Fruit fly (Drosophila melanogaster) whole organism, embryonic: ENCODE data around the gene SuUR.

Experiments
- Awh ChIP-seq: fragments of 200-800 bp; sonication (Bioruptor generic); IDR thresholded peaks from 2 replicates; pipeline ENCODE4, ENCODE4 v1.3.6; 2022; ENCODE audit warnings: missing biosample characterization, missing genetic modification characterization
- C15 ChIP-seq: fragments of 200-800 bp; sonication (Bioruptor generic); IDR thresholded peaks from 3 replicates; pipeline ENCODE4 v1.3.6; 2022; ENCODE audit warnings: missing biosample characterization, missing genetic modification characterization
- CG1024 ChIP-seq: fragments of 200-800 bp; sonication (Bioruptor generic); IDR thresholded peaks from 2 replicates; pipeline ENCODE4 v1.3.6; 2022; ENCODE audit warnings: missing biosample characterization, missing genetic modification characterization
- CG11456 ChIP-seq: fragments of 200-800 bp; sonication (Bioruptor generic); IDR thresholded peaks from 3 replicates; pipeline ENCODE4 v1.3.6; 2022; ENCODE audit warnings: missing biosample characterization, missing genetic modification characterization
- CG12155 ChIP-seq: fragments of 200-800 bp; sonication (Bioruptor generic); optimal IDR thresholded peaks from 3 replicates; lab custom pipeline; 2016; ENCODE audit warnings: missing biosample characterization, missing genetic modification characterization
- CG1233 ChIP-seq: fragments of 200-800 bp; sonication (Bioruptor generic); optimal IDR thresholded peaks from 4 replicates; lab custom pipeline; 2018; ENCODE audit warnings: missing biosample characterization, mild to moderate bottlenecking, missing genetic modification characterization
- CG13775 ChIP-seq: fragments of 200-800 bp; sonication (Bioruptor generic); optimal IDR thresholded peaks from 3 replicates; lab custom pipeline; 2017; ENCODE audit warnings: missing biosample characterization, mild to moderate bottlenecking, missing genetic modification characterization
- CG14667 ChIP-seq: fragments of 200-800 bp; sonication (Bioruptor generic); IDR thresholded peaks from 2 replicates; pipeline ENCODE4 v1.3.6; 2022; ENCODE audit warnings: missing biosample characterization, missing genetic modification characterization
- CG15073 ChIP-seq: fragments of 200-800 bp; sonication (Bioruptor generic); optimal IDR thresholded peaks from 2 replicates; lab custom pipeline; 2016; ENCODE audit warnings: missing biosample characterization, missing genetic modification characterization
- CG17361 ChIP-seq: fragments of 200-800 bp; sonication (Bioruptor generic); IDR thresholded peaks from 3 replicates; pipeline ENCODE4 v1.3.6; 2022; ENCODE audit warnings: missing biosample characterization, missing genetic modification characterization
- CG17568 ChIP-seq: fragments of 200-800 bp; sonication (Bioruptor generic); optimal IDR thresholded peaks from 2 replicates; lab custom pipeline; 2018; ENCODE audit warnings: missing biosample characterization, mild to moderate bottlenecking, missing genetic modification characterization, moderate library complexity
- CG17829 ChIP-seq: fragments of 200-800 bp; optimal IDR thresholded peaks from 2 replicates; lab custom pipeline; 2019; ENCODE audit warnings: missing biosample characterization, mild to moderate bottlenecking, missing genetic modification characterization, moderate library complexity
- CG3163 ChIP-seq: fragments of 200-800 bp; sonication (Bioruptor generic); optimal IDR thresholded peaks from 3 replicates; lab custom pipeline; 2016; ENCODE audit warnings: missing biosample characterization, missing genetic modification characterization
- CG32767 ChIP-seq: fragments of 200-800 bp; sonication (Bioruptor generic); IDR thresholded peaks from 2 replicates; pipeline ENCODE4 v1.3.6; 2022; ENCODE audit warnings: missing biosample characterization, missing genetic modification characterization
- CG4854 ChIP-seq: fragments of 200-800 bp; sonication (Bioruptor generic); optimal IDR thresholded peaks from 2 replicates; lab custom pipeline; 2016; ENCODE audit warnings: missing biosample characterization, missing genetic modification characterization, inconsistent platforms
- CG6175 ChIP-seq: fragments of 200-800 bp; sonication (Bioruptor generic); IDR thresholded peaks from 3 replicates; pipeline ENCODE4 v1.3.6; 2022; ENCODE audit warnings: missing biosample characterization, missing genetic modification characterization
- CG7839 ChIP-seq: fragments of 200-800 bp; sonication (Bioruptor generic); optimal IDR thresholded peaks from 3 replicates; lab custom pipeline; 2018; ENCODE audit warnings: missing biosample characterization, mild to moderate bottlenecking, missing genetic modification characterization, moderate library complexity
- CG8089 ChIP-seq: fragments of 200-800 bp; sonication (Bioruptor generic); optimal IDR thresholded peaks from 3 replicates; lab custom pipeline; 2016; ENCODE audit warnings: missing biosample characterization, missing genetic modification characterization
- CG8388 ChIP-seq: fragments of 200-800 bp; sonication (Bioruptor generic); optimal IDR thresholded peaks from 2 replicates; lab custom pipeline; 2019; ENCODE audit warnings: missing biosample characterization, mild to moderate bottlenecking, missing genetic modification characterization, moderate library complexity
- CG8478 ChIP-seq: fragments of >200 bp; optimal IDR thresholded peaks from 2 replicates; lab custom pipeline; 2018
- CG9932 ChIP-seq: fragments of 200-800 bp; sonication (Bioruptor generic); IDR thresholded peaks from 2 replicates; pipeline ENCODE4 v1.3.6; 2022; ENCODE audit warnings: missing biosample characterization, missing genetic modification characterization
- Dbx ChIP-seq: fragments of 200-800 bp; sonication (Bioruptor generic); IDR thresholded peaks from 3 replicates; pipeline ENCODE4 v1.3.6; 2022; ENCODE audit warnings: missing biosample characterization, missing genetic modification characterization
- Deaf1 ChIP-seq: fragments of 200-800 bp; optimal IDR thresholded peaks from 3 replicates; lab custom pipeline; 2019; ENCODE audit warnings: missing biosample characterization, mild to moderate bottlenecking, missing genetic modification characterization, moderate library complexity
- ERR ChIP-seq: fragments of 200-800 bp; sonication (Bioruptor generic); optimal IDR thresholded peaks from 2 replicates; lab custom pipeline; 2016; ENCODE audit warnings: missing biosample characterization, missing genetic modification characterization
- HLH3B ChIP-seq: fragments of 200-800 bp; sonication (Bioruptor generic); IDR thresholded peaks from 2 replicates; pipeline ENCODE4 v1.3.6; 2022; ENCODE audit warnings: missing biosample characterization, missing genetic modification characterization
- HLHmδ ChIP-seq: fragments of 200-800 bp; sonication (Bioruptor generic); optimal IDR thresholded peaks from 2 replicates; lab custom pipeline; 2018; ENCODE audit warnings: missing biosample characterization, mild to moderate bottlenecking, missing genetic modification characterization, moderate library complexity
- HmgD ChIP-seq: fragments of 200-800 bp; sonication (Bioruptor generic); optimal IDR thresholded peaks from 3 replicates; lab custom pipeline; 2016; ENCODE audit warnings: missing biosample characterization, missing genetic modification characterization
- Hr3 ChIP-seq: fragments of 200-800 bp; sonication (Bioruptor generic); optimal IDR thresholded peaks from 3 replicates; lab custom pipeline; 2016; ENCODE audit warnings: missing biosample characterization, missing genetic modification characterization
- Lhr ChIP-seq: fragments of 200-800 bp; sonication (Bioruptor generic); optimal IDR thresholded peaks from 3 replicates; lab custom pipeline; 2017; ENCODE audit warnings: mild to moderate bottlenecking, missing biosample characterization, missing genetic modification reagents, missing genetic modification characterization
- Med ChIP-seq: fragments of 200-800 bp; sonication (Bioruptor generic); peaks from one replicate; lab custom pipeline; 2016; ENCODE audit warnings: missing biosample characterization, missing genetic modification characterization, mild to moderate bottlenecking, inconsistent platforms, moderate library complexity
- Mes4 ChIP-seq: fragments of 200-800 bp; sonication (Bioruptor generic); optimal IDR thresholded peaks from 2 replicates; lab custom pipeline; 2016; ENCODE audit warnings: missing biosample characterization, missing genetic modification characterization
- Opbp ChIP-seq: fragments of 200-800 bp; sonication (Bioruptor generic); IDR thresholded peaks from 3 replicates; pipeline ENCODE4 v1.3.6; 2022; ENCODE audit warnings: missing biosample characterization, missing genetic modification characterization; ENCODE audit not compliant: partially characterized antibody
- dmrt99B ChIP-seq: fragments of 200-800 bp; sonication (Bioruptor generic); optimal IDR thresholded peaks from 2 replicates; lab custom pipeline; 2018; ENCODE audit warnings: missing biosample characterization, mild to moderate bottlenecking, missing genetic modification characterization, moderate library complexity
- en ChIP-seq: fragments of 200-800 bp; sonication (Bioruptor generic); optimal IDR thresholded peaks from 2 replicates; lab custom pipeline; 2016; ENCODE audit warnings: missing biosample characterization, missing genetic modification characterization
- exex ChIP-seq: fragments of 200-800 bp; sonication (Bioruptor generic); optimal IDR thresholded peaks from 4 replicates; lab custom pipeline; 2018; ENCODE audit warnings: missing biosample characterization, mild to moderate bottlenecking, missing genetic modification characterization, moderate library complexity
- fd3F ChIP-seq: fragments of 200-800 bp; sonication (Bioruptor generic); optimal IDR thresholded peaks from 2 replicates; lab custom pipeline; 2018; ENCODE audit warnings: missing biosample characterization, mild to moderate bottlenecking, missing genetic modification characterization, moderate library complexity
- her ChIP-seq: fragments of 200-800 bp; sonication (Bioruptor generic); optimal IDR thresholded peaks from 2 replicates; lab custom pipeline; 2016; ENCODE audit warnings: missing biosample characterization, missing genetic modification characterization
- lmd ChIP-seq: fragments of 200-800 bp; sonication (Bioruptor generic); IDR thresholded peaks from 2 replicates; pipeline ENCODE4 v1.3.6; 2022; ENCODE audit warnings: missing biosample characterization, missing genetic modification characterization
- nerfin-1 ChIP-seq: fragments of 200-800 bp; sonication (Bioruptor generic); optimal IDR thresholded peaks from 3 replicates; lab custom pipeline; 2019; ENCODE audit warnings: missing biosample characterization, mild to moderate bottlenecking, missing genetic modification characterization, moderate library complexity
- nerfin-2 ChIP-seq: fragments of 200-800 bp; sonication (Bioruptor generic); IDR thresholded peaks from 2 replicates; pipeline ENCODE4 v1.3.6; 2022; ENCODE audit warnings: missing biosample characterization, missing genetic modification characterization; ENCODE audit not compliant: partially characterized antibody
- onecut ChIP-seq: fragments of 200-800 bp; sonication (Bioruptor generic); IDR thresholded peaks from 2 replicates; pipeline ENCODE4 v1.3.6; 2022; ENCODE audit warnings: missing biosample characterization, missing genetic modification characterization
- pan ChIP-seq, 4 experiments: fragments of >200 bp in 3 of 4; fragments of 200-800 bp in 1 of 4; sonication (Bioruptor generic) in 1 of 4; optimal IDR thresholded peaks in 3 of 4; IDR thresholded peaks in 1 of 4; 2 replicates each; pipeline versions ENCODE4 v1.3.6 to Lab custom; 2017 to 2022; ENCODE audit warnings: missing biosample characterization in 2 of 4, missing genetic modification characterization in 2 of 4, mixed read lengths in 1 of 4
- pb ChIP-seq: fragments of 200-800 bp; sonication (Bioruptor generic); optimal IDR thresholded peaks from 3 replicates; lab custom pipeline; 2016; ENCODE audit warnings: missing biosample characterization, missing genetic modification characterization
- ranshi ChIP-seq: fragments of 200-800 bp; sonication (Bioruptor generic); IDR thresholded peaks from 2 replicates; pipeline ENCODE4 v1.3.6; 2022; ENCODE audit warnings: missing biosample characterization, missing genetic modification characterization
- seq ChIP-seq: fragments of 200-800 bp; sonication (Bioruptor generic); IDR thresholded peaks from 2 replicates; pipeline ENCODE4 v1.3.6; 2022; ENCODE audit warnings: missing biosample characterization, missing genetic modification characterization
- sim ChIP-seq: fragments of 200-800 bp; sonication (Bioruptor generic); IDR thresholded peaks from 2 replicates; pipeline ENCODE4 v1.3.6; 2022; ENCODE audit warnings: missing biosample characterization, missing genetic modification characterization
- ssp ChIP-seq: fragments of 200-800 bp; sonication (Bioruptor generic); IDR thresholded peaks from 2 replicates; pipeline ENCODE4 v1.3.6; 2022; ENCODE audit warnings: missing biosample characterization, missing genetic modification characterization
- tap ChIP-seq: fragments of 200-800 bp; optimal IDR thresholded peaks from 3 replicates; lab custom pipeline; 2019; ENCODE audit warnings: missing biosample characterization, mild to moderate bottlenecking, missing genetic modification characterization, moderate library complexity
- tx ChIP-seq: fragments of 200-800 bp; sonication (Bioruptor generic); optimal IDR thresholded peaks from 2 replicates; lab custom pipeline; 2016; ENCODE audit warnings: missing biosample characterization, missing genetic modification characterization
- usp ChIP-seq: fragments of >200 bp; optimal IDR thresholded peaks from 2 replicates; lab custom pipeline; 2017; ENCODE audit warnings: missing biosample characterization, missing genetic modification characterization

SuUR gene

DNA sequence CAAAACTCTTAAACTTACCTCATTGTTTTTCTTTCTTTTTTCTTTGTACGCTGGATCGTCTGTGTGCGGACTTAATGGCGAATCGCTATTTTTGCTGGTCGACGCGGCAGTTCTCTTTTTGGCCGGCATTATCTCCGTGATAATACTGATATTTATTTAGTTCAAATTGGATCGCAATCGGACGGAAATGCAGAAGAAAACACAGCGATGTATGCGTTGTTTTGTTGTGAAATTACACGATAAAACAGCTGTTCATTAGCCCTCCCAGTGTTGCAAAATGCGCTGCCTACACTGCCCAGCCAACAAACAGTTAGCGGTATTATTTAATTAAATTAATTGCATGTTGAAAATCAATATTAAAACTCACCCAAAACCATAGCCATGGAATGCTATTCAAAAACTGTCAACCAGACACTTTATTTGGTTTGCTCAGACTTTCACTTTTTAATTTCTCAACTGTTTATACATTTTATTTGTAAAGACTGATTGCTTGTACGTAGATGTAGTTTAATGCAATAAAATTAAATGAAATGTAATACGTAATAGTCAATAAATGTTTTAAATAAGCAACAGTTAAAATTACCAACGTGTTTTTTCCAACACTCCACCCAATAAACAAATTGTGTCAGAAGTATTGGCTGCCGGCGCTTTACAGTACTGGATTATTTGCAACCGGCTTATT is 33.3 kb downstream of the SuUR start, which contains the start of the genes Irbp18 and APP-BP1 (continued):
- TF ChIP-seq pb (GFP tag; lab: Kevin White, UChicago) (peak; percentile 81), CG3163 (GFP tag; lab: Kevin White, UChicago) (peak; percentile 80), Deaf1 (tag; lab: Kevin White, UChicago) (peak; percentile 74), CG4854 (GFP tag; lab: Kevin White, UChicago) (peak; percentile 95), sim (peak; percentile 68; the same call in 1 of the 2 replicates), usp (no peak), C15 (peak; percentile 77; the same call in 2 of the 3 replicates), ranshi (GFP tag; lab: Robert Waterston, UW) (peak; percentile 87), CG6175 (peak; percentile 61; the same call in 1 of the 3 replicates), CG15073 (GFP tag; lab: Kevin White, UChicago) (peak; percentile 45), HmgD (GFP tag; lab: Kevin White, UChicago) (peak; percentile 61), Mes4 (GFP tag; lab: Kevin White, UChicago) (peak; percentile 90), Lhr (peak; percentile 84), tap (tag; lab: Kevin White, UChicago) (peak; percentile 84), CG12155 (GFP tag; lab: Kevin White, UChicago) (peak; percentile 92), HLHmδ (GFP tag; lab: Kevin White, UChicago) (no peak), CG13775 (GFP tag; lab: Kevin White, UChicago) (peak; percentile 96), nerfin-2 (no peak), CG8089 (GFP tag; lab: Kevin White, UChicago) (peak; percentile 92), onecut (GFP tag; lab: Robert Waterston, UW) (peak; percentile 65), exex (peak; percentile 72), CG1233 (GFP tag; lab: Kevin White, UChicago) (peak; percentile 94), CG14667 (GFP tag; lab: Robert Waterston, UW) (peak; percentile 66), Hr3 (GFP tag; lab: Kevin White, UChicago) (peak; percentile 95), CG1024 (peak; percentile 63), seq (GFP tag; lab: Robert Waterston, UW) (peak; percentile 87), CG9932 (GFP tag; lab: Robert Waterston, UW) (peak; percentile 89), ERR (GFP tag; lab: Kevin White, UChicago) (peak; percentile 88), CG17829 (tag; lab: Kevin White, UChicago) (peak; percentile 91), CG17361 (GFP tag; lab: Robert Waterston, UW) (peak; percentile 97), CG8388 (GFP tag; lab: Kevin White, UChicago) (peak; percentile 91), dmrt99B (tag; lab: Kevin White, UChicago) (peak; percentile 91), tx (GFP tag; lab: Kevin White, UChicago) (peak; percentile 92), her (GFP tag; lab: Kevin White, UChicago) (peak; percentile 88), en (GFP tag; lab: Kevin White, UChicago) (peak; percentile 83), nerfin-1 (peak; percentile 87), CG8478 (lab: Kevin White, UChicago) (no peak), HLH3B (GFP tag; lab: Robert Waterston, UW) (peak; percentile 75), Dbx (peak; percentile 90), CG32767 (GFP tag; lab: Robert Waterston, UW) (peak; percentile 85), fd3F (GFP tag; lab: Kevin White, UChicago) (peak; percentile 91), lmd (GFP tag; lab: Robert Waterston, UW) (peak; percentile 86), CG11456 (GFP tag; lab: Robert Waterston, UW) (peak; percentile 87), ssp (GFP tag; lab: Robert Waterston, UW) (peak; percentile 66), Opbp (GFP tag; lab: Robert Waterston, UW) (no peak), CG7839 (tag; lab: Kevin White, UChicago) (peak; percentile 94), CG17568 (GFP tag; lab: Kevin White, UChicago) (peak; percentile 87), Awh (peak; percentile 73; the same call in 1 of the 2 replicates), pan (optimal IDR thresholded peaks at IDR 0.05; lab: Kevin White, UChicago) (no peak), pan (GFP tag; optimal IDR thresholded peaks at IDR 0.05 in 1 of 2, IDR thresholded peaks at IDR 0.05 in 1 of 2) (peak in 1 of 2 experiments; percentile 92), Med (GFP tag; lab: Kevin White, UChicago) (peak; percentile 99)
